Fruit fly (Drosophila melanogaster): ENCODE data around the gene Dhc62B.

Dhc62B gene

DNA sequence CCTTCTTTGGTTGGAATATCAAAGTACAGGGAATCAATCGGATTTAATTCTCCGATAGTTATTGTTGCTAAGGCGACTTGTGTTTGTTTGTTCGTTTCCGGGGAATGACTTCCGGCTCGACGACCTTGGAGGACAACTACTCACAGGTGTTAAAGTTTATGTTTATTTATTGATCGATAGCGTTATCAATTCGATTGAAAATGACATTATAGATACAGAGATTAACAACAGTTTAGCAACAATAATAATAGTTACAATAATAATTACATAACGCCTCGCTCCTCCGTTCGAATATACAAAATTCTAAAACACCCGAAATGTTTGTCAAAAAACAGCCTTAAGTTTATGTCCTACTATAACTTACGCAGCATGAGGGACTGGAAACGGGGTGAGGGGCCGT, at the start of gene Dhc62B:
Dhc62B (minus strand) TSS at position 101 of the 400 bp plus-strand sequence.
- TF ChIP-seq EcR (GFP tag; optimal IDR thresholded peaks at IDR 0.05): no peak

DNA sequence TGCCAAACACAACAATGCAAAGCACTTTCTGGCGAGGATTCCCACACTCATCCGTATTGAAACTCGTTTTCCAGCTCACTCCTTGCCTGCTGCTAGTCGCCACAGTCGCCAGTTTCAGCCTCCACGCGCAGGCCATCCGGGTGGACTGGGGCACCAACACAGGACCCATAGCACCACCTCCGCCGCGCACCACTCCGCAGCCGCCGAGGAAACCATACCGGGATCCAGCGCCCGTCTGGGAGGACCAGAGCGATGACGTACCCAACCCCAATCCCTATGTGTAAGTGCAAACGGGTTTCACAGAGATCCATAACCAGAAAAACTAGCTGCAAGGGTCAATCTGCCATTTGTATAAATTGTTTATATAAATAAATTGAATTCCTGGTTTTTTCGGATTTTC, 49.6 kb upstream of the Dhc62B start:
- TF ChIP-seq EcR (GFP tag; optimal IDR thresholded peaks at IDR 0.05) (no peak), psq (optimal IDR thresholded peaks at IDR 0.05) (no peak), Dll (optimal IDR thresholded peaks at IDR 0.05) (no peak), pan (optimal IDR thresholded peaks at IDR 0.05) (no peak), CG8478 (optimal IDR thresholded peaks at IDR 0.05) (no peak), usp (GFP tag; optimal IDR thresholded peaks at IDR 0.05) (no peak)

DNA sequence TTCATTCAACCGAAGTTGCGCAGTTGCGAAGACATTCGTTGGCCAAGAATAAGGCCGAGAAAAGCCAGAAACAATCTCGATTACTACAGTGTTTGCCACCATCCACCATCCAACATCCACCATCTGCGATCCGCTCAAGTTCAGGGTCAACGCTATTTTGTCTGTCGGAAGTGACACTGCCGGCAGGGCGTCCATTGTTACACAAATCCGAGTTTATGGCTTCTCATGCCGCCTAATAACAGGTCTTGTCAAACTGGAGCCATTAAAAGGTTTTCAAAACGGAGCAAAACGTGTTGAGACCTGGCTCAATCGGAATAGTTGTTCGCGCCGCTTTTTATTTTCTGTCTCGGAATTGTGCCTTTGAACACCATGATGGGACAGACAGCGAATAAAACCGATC, 47.3 kb upstream of the Dhc62B start:
- TF ChIP-seq pan (optimal IDR thresholded peaks at IDR 0.05): no peak
- no peak for TF ChIP-seq usp (GFP tag; optimal IDR thresholded peaks at IDR 0.05)
- no peak for TF ChIP-seq Dll (optimal IDR thresholded peaks at IDR 0.05)
- no peak for TF ChIP-seq EcR (GFP tag; optimal IDR thresholded peaks at IDR 0.05)
- TF ChIP-seq psq (optimal IDR thresholded peaks at IDR 0.05): no peak

DNA sequence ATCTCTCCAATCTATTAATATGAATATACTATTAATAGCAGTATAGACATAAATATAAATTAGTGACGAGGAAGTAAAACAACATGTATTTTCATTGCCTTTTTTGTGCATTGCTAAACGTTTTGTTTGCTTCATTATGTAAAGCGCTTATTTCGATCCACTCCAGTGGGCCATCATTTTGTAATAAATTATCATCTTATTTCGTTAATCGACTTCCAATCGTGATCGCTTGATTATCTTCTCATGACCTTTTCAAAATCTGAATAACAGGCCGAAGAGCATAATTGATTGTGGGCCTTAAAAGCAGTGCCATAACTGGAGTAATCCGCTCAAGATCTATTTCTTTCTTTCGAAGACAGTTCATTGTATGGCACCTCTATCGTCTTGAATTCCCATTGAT, 45.8 kb upstream of the Dhc62B start:
- TF ChIP-seq CG8478 (optimal IDR thresholded peaks at IDR 0.05) (no peak), usp (GFP tag; optimal IDR thresholded peaks at IDR 0.05) (no peak), EcR (GFP tag; optimal IDR thresholded peaks at IDR 0.05) (no peak), Dll (optimal IDR thresholded peaks at IDR 0.05) (no peak), psq (optimal IDR thresholded peaks at IDR 0.05) (no peak), pan (optimal IDR thresholded peaks at IDR 0.05) (no peak)

DNA sequence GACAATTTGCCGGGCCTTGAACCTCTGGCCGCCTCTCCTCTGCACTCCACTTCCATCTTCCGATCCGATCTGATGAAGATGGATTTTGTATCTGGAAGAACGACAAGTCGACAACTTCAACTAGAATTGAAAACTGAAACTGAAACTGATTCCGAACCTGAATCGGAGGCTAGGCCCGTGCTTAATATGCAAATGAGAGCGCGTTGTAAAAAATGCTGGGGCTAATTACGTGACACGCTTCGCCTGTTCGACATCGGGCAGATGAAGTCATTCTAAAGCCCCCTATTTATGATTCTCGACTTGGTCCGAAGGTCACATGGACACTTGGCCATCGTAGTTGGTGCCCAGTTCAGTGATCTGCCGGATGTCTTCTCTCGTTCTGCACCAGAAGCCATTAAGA, 45.1 kb upstream of the Dhc62B start:
- TF ChIP-seq psq (optimal IDR thresholded peaks at IDR 0.05): no peak
- TF ChIP-seq EcR (GFP tag; optimal IDR thresholded peaks at IDR 0.05): no peak
- no peak for TF ChIP-seq usp (GFP tag; optimal IDR thresholded peaks at IDR 0.05)
- TF ChIP-seq CG8478 (optimal IDR thresholded peaks at IDR 0.05): no peak

DNA sequence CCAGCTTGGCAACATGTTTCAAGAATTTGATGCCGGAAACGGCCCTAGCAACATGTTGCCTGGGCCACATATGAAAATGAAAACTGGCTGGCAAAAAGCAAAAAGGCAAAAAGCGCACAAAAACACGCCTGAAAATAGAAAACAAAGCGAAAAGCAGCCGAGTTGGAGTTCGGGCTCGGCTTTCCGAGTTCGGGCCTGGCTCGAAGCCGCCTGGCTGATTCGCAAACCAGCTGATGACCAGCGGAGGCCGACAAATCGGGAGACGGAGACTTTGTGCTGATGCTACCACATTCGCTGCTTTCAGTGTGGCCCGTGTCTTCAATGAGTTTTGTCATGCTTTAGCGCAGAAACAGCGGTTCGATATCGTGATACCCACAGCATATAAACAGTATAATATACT, 38.7 kb upstream of the Dhc62B start, which contains the start of gene GV1:
GV1 (plus strand) TSS at position 301 of the 400 bp plus-strand sequence.
- TF ChIP-seq CG8478 (optimal IDR thresholded peaks at IDR 0.05): no peak
- no peak for TF ChIP-seq Dll (optimal IDR thresholded peaks at IDR 0.05)
- no peak for TF ChIP-seq psq (optimal IDR thresholded peaks at IDR 0.05)
- TF ChIP-seq EcR (GFP tag; optimal IDR thresholded peaks at IDR 0.05): no peak
- no peak for TF ChIP-seq pan (optimal IDR thresholded peaks at IDR 0.05)
- no peak for TF ChIP-seq usp (GFP tag; optimal IDR thresholded peaks at IDR 0.05)

DNA sequence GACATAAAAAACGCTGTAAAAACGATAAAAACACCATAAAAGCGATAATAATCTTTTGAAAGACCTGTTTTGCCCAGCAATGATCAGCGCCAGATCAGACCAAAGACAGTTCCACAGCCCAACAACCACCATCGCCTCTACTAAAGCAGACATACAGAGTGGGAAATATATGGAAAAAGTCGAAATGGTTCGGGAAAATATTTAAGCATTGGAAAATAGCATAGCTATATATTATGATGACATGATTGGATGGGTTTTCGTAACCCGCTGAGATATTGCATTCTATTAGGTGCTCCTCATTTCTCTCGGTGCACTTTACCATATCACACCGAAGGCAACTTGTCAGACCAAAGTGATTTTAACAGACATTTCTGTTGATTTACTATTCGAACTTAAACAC, 37.1 kb upstream of the Dhc62B start:
- no peak for TF ChIP-seq psq (optimal IDR thresholded peaks at IDR 0.05)
- no peak for TF ChIP-seq CG8478 (optimal IDR thresholded peaks at IDR 0.05)
- TF ChIP-seq Dll (optimal IDR thresholded peaks at IDR 0.05): no peak
- TF ChIP-seq usp (GFP tag; optimal IDR thresholded peaks at IDR 0.05): no peak
- no peak for TF ChIP-seq EcR (GFP tag; optimal IDR thresholded peaks at IDR 0.05)
- no peak for TF ChIP-seq pan (optimal IDR thresholded peaks at IDR 0.05)

DNA sequence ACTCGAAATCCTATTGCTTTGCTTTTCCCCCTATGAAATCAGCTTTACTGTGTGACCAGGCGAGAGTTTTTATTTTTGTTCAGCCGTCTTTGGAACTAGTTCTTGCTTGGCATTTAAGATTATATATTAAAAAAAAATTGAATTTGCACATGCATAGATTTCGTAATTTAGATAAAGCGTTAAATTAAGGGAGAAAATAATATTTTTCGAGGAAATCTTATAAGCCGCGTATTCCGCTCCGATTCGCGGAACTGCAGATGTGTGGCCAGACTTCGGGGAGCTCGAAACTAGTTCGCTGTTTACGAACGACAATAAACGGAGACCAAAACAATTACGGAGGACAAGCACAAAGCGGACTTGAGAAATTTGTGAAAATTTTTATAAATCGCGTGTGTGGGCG, 31.2 kb upstream of the Dhc62B start, which contains the start of the genes JTBR and CG42676:
JTBR (minus strand) TSS at position 55 of the 400 bp plus-strand sequence.
CG42676 (plus strand) TSS at position 306 of the 400 bp plus-strand sequence.
- TF ChIP-seq usp (GFP tag; optimal IDR thresholded peaks at IDR 0.05): no peak
- peak; percentile 57 for TF ChIP-seq psq (optimal IDR thresholded peaks at IDR 0.05)

DNA sequence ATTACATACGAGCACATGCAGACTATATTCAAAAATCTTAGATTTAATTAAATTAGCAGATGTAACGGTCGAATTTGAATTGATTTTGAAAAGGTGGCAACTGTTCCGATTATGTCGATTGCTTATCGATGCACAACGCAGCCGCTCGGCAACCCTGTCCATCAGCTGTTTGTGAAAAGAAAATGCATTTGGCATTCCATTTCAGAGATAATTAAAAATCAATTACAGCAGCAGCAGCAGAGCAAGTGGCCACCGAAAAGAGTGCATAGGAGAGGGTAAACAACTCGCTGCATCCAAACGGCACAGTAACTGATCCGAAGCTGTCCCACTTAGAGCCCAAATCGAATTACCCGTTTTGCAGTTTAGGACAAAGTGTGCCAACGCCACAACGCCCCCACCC, 27.1 kb upstream of the Dhc62B start, which contains the start of gene Patj:
Patj (plus strand) TSS at position 155 of the 400 bp plus-strand sequence.
- TF ChIP-seq psq (optimal IDR thresholded peaks at IDR 0.05) (no peak), pan (optimal IDR thresholded peaks at IDR 0.05) (no peak), Dll (optimal IDR thresholded peaks at IDR 0.05) (peak; percentile 54), CG8478 (optimal IDR thresholded peaks at IDR 0.05) (no peak)

DNA sequence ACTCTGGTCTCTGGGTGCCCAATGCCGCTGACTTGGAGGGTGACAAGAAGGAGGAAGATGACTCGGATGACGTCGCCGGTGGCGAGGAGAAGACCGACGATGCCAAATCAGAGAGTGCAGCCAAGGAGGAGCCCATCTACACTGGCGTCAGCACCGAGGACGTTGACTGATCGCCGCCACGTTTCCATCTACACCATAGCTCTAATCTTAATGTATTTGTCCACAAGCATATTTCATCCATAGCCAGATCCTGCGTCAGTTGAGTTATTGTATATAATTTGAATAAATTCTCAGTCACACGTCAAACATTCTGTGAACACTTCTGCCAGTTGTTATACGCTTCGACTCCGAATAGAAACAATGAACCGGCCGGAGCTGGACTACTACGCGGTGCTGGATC, 25.4 kb upstream of the Dhc62B start, which contains the start of gene CG12020:
CG12020 (plus strand) TSS at position 301 of the 400 bp plus-strand sequence.
- TF ChIP-seq psq (optimal IDR thresholded peaks at IDR 0.05) (no peak), usp (GFP tag; optimal IDR thresholded peaks at IDR 0.05) (no peak), EcR (GFP tag; optimal IDR thresholded peaks at IDR 0.05) (no peak), CG8478 (optimal IDR thresholded peaks at IDR 0.05) (no peak), Dll (optimal IDR thresholded peaks at IDR 0.05) (no peak), pan (optimal IDR thresholded peaks at IDR 0.05) (no peak)

DNA sequence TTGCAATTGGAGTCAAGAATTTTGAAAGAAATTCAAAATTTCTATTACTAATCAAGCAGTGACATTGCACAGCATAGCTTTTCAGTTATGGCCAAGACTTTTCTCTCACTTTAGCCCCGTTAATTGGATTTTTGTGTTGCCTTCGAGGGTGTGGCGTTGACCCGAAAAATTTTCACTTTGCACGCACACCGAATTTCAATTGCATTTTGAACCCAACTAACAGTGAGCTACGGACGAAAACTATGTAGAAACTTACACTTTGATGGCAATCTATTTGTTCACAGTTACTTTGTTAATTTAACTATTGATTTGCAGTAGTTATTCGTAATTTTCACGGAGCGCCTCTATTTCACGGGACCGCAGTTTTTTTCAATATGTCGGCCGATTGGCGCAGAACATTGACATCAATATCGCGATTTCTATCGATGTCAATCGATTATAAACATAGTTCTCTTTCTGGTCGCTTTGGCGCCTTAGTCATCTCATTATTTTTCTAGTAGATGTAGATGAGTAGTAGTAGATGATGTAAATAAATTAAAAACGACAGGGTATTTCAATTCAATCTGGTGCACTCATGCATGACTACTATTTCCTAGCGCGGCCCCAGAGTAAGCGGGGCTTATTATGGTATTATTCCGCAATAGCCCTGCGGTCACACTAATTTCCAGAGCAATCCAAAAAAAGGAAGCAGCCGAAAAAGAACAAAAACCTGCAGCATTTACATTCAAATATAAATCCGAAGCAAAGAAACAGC, 23.6 kb upstream of the Dhc62B start, which contains the start of the genes alpha-Spec, dlt and Cdc37:
alpha-Spec (minus strand) TSS at position 386 of the 754 bp plus-strand sequence.
dlt (minus strand) TSS at position 386 of the 754 bp plus-strand sequence.
Cdc37 (plus strand) TSS at position 450 of the 754 bp plus-strand sequence.
- TF ChIP-seq CG8478 (optimal IDR thresholded peaks at IDR 0.05) (no peak), usp (GFP tag; optimal IDR thresholded peaks at IDR 0.05) (no peak), Dll (optimal IDR thresholded peaks at IDR 0.05) (no peak), EcR (GFP tag; optimal IDR thresholded peaks at IDR 0.05) (no peak), psq (optimal IDR thresholded peaks at IDR 0.05) (no peak), pan (optimal IDR thresholded peaks at IDR 0.05) (no peak)

DNA sequence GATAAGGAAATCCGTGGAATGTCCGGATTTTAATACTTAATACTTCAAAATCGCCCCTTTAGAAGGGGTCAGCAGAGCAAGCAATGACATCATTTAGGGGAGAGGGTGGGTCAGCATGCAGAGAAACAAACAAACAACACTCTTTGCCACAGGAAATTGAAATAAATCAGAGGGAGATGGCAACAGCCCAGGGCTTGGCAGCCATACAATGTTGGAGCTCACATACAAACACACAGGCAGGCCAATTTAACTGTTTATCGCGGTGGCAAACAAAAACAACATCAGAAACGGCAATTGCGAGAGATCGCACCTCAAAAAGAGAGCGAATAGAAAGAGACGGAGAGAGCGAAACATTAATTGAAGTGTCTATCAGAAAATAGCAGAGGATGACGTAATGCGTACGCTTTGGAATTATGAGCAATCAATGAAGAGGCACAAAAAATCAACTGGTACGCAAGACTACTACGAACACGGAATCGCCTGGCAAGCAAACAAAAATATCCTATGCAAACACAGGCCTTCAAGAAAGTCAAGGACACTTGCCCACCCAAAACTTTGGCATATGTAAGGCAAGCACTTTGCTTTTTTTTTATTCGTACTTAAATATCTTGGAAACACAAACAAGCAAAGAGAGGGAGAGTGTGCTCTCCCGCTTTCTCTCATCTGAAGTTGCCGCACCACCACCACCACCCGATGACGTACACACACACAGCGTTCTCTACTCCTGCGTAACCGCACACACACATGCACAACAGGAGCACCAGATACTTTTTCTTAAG, 22.8 kb upstream of the Dhc62B start:
- peak; percentile 85 for TF ChIP-seq Dll (optimal IDR thresholded peaks at IDR 0.05)
- TF ChIP-seq usp (GFP tag; optimal IDR thresholded peaks at IDR 0.05): no peak

Data from whole organism.